Fruit fly (Drosophila melanogaster) Kc167 (cell line): ENCODE results near the gene CG11164.

Experiments
- Myc ChIP-seq: fragments of >200 bp; optimal IDR thresholded peaks from 2 replicates; lab custom pipeline; 2017; ENCODE audit warnings: missing external identifiers
- Sin3A ChIP-seq: fragments of >200 bp; optimal IDR thresholded peaks from 2 replicates; lab custom pipeline; 2018; ENCODE audit warnings: missing external identifiers
- h ChIP-seq: fragments of >200 bp; optimal IDR thresholded peaks from 3 replicates; lab custom pipeline; 2018; ENCODE audit warnings: missing external identifiers
- insv ChIP-seq: fragments of >200 bp; optimal IDR thresholded peaks from 3 replicates; lab custom pipeline; 2018; ENCODE audit warnings: missing external identifiers
- psq ChIP-seq: fragments of >200 bp; optimal IDR thresholded peaks from 2 replicates; lab custom pipeline; 2017; ENCODE audit warnings: missing external identifiers
- ttk ChIP-seq: sonication (Bioruptor generic); optimal IDR thresholded peaks from 2 replicates; lab custom pipeline; 2017; ENCODE audit warnings: missing external identifiers

DNA sequence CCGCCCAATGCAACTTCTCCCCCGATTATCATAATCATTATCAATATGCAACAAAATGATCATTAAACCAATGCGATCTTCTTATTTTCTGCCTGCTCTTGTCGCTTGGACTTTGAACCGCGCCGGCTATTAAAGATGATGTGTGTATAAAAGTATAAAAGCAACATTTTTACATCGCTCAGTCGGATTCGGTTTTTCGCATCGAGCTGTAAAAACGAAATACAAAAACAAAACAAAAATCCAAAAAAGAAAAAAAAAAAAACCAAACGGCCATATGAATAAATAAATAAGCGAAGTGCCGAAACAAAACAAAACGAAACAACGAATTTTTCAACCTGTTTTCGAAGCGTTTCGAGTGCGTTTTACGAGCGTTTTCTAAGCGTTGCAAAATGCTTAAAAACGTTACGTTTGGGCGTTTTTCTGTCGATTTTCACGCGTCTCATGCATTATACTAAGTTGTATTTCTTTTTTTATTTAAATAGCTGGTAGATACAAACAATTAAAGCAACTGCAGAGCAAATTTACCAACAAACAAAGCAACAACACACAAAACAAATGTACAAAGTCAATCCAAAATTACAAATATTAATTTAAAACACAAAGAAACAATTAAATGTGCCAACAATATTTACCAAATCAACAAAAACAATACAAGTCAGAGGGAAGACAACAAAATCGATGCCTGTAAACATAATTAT is 23.0 kb upstream of the CG11164 start:
- no peak for TF ChIP-seq insv (lab: Kevin White, UChicago)
- TF ChIP-seq h (lab: Kevin White, UChicago): no peak
- TF ChIP-seq psq: no peak
- no peak for TF ChIP-seq Sin3A (lab: Kevin White, UChicago)
- no peak for TF ChIP-seq Myc (lab: Kevin White, UChicago)
- no peak for TF ChIP-seq ttk
